Fruit fly (Drosophila melanogaster): ENCODE data around the gene Slc25A46b.

The Slc25A46b gene

DNA sequence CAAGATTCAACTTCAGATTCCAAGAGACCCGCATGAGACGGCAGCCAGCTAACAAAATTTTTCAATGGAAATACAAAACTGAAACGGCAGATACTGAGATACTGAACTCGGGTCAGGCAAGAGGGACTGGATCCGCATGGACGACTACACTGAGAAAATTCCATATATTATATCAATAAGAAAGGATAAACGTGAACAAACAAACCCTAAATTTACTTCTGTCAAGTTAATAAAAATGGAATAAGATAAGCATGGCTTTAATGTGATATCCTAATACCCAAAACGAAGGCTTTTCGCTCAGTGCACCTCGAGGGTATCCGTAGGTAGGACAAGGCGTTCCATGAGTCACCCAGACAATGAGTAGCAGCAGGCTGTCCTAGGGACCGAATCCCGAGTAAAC lies 48.9 kb downstream of the Slc25A46b start:
- TF ChIP-seq ttk (optimal IDR thresholded peaks at IDR 0.05), result no peak
- TF ChIP-seq h (optimal IDR thresholded peaks at IDR 0.05), result no peak
- TF ChIP-seq psq (optimal IDR thresholded peaks at IDR 0.05), result no peak
- no peak for TF ChIP-seq insv (optimal IDR thresholded peaks at IDR 0.05)
- TF ChIP-seq Sin3A (optimal IDR thresholded peaks at IDR 0.05), result no peak
- no peak for TF ChIP-seq Myc (optimal IDR thresholded peaks at IDR 0.05)

DNA sequence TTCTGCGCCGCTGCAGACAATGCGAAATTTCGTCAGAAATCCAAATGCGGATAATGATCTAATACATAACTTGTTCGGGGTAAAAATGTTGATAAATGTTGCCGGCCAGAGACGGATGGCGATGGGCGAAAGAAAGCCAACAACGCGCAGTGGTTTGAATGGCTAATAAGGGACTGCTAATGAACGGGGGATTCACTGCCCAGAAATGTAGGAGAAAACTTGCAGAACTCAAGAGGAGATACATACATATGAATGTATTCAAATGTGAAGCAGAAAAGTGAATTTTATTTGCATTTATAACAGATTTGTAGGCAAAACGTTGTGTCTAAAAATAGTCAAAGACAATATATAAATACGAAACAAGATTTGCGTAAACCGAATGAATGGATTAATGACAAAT lies 49.5 kb downstream of the Slc25A46b start:
- no peak for TF ChIP-seq psq (optimal IDR thresholded peaks at IDR 0.05)
- no peak for TF ChIP-seq Myc (optimal IDR thresholded peaks at IDR 0.05)
- no peak for TF ChIP-seq ttk (optimal IDR thresholded peaks at IDR 0.05)
- no peak for TF ChIP-seq h (optimal IDR thresholded peaks at IDR 0.05)
- TF ChIP-seq insv (optimal IDR thresholded peaks at IDR 0.05), result no peak
- no peak for TF ChIP-seq Sin3A (optimal IDR thresholded peaks at IDR 0.05)

DNA sequence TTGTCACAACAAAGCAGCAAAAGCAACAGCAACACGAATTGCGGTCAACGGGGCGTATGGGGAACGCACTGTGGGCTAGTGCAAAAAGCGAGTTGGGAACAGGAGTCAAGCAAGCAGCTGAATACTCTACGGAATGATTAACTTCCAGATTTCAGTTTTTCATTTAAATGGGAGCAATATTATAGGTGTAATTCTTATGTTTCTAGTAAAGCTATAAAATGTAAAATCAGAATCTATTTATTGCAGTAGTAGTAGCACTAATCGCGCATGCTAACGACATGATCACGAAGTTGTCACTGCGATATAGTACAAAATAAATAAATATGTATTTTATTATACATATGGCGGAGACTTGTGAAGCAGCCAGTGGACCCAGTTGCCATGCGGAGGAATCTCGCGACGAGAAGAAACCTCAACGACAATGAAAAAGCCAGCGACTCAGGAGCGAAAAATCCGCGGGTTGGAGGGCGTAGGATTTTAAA lies 50.3 kb downstream of the Slc25A46b start:
- TF ChIP-seq Myc (optimal IDR thresholded peaks at IDR 0.05) (no peak), ttk (optimal IDR thresholded peaks at IDR 0.05) (no peak), Sin3A (optimal IDR thresholded peaks at IDR 0.05) (no peak), psq (optimal IDR thresholded peaks at IDR 0.05) (no peak), h (optimal IDR thresholded peaks at IDR 0.05) (no peak), insv (optimal IDR thresholded peaks at IDR 0.05) (no peak)

DNA sequence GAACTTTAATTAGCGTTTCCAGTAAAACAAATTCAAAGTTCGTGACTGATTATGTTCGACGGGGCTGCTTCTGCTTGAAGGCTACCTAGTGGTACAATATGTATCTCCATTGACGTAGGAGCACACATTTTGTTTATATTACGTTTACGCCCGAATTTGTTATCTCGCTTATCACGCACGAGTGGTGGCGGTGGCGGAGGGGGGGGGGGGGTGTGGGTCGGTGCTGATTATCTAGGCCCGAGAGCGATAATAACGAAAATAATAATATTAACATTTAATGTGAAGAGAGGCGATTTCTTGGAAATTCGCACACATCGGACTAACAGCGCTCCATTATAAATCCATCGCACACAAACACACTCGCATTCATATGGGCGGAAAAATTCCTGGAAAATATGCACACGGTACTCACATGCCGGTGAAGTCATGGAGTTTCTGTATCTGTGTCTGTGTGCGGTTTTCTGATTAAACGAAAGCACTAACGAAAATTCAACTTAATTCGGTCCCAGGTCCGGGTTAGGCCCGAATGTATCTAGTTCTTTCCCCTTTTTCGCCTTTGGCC lies 51.2 kb downstream of the Slc25A46b start:
- no peak for TF ChIP-seq Sin3A (optimal IDR thresholded peaks at IDR 0.05)
- no peak for TF ChIP-seq psq (optimal IDR thresholded peaks at IDR 0.05)
- TF ChIP-seq Myc (optimal IDR thresholded peaks at IDR 0.05), result no peak
- TF ChIP-seq insv (optimal IDR thresholded peaks at IDR 0.05), result no peak
- TF ChIP-seq h (optimal IDR thresholded peaks at IDR 0.05), result no peak
- TF ChIP-seq ttk (optimal IDR thresholded peaks at IDR 0.05), result no peak

Measured in Kc167 (cell line).